Worm (Caenorhabditis elegans) whole organism, L4 larva: ENCODE measurements around the gene inx-11.

Experiments used
- F44E2.7 ChIP-seq: fragments of 200-800 bp; sonication (Bioruptor generic); IDR thresholded peaks from 2 replicates; pipeline ENCODE4 v2.1.2; 2022; ENCODE audit warnings: missing genetic modification characterization, missing compliant biosample characterization
- T26A8.4 ChIP-seq: fragments of 200-800 bp; sonication (Bioruptor generic); IDR thresholded peaks from 2 replicates; pipeline ENCODE4 v1.3.6; 2022; ENCODE audit warnings: missing genetic modification characterization, missing compliant biosample characterization
- ceh-28 ChIP-seq: fragments of 150-350 bp; optimal IDR thresholded peaks from 2 replicates; lab custom pipeline; 2014; ENCODE audit warnings: missing biosample characterization, missing genetic modification reagents, missing genetic modification characterization
- ceh-62 ChIP-seq: sonication (generic microtip); optimal IDR thresholded peaks from 2 replicates; lab custom pipeline; 2017; ENCODE audit warnings: missing biosample characterization, missing genetic modification characterization
- ces-1 ChIP-seq: fragments of 150-350 bp; sonication (generic microtip); optimal IDR thresholded peaks from 4 replicates; lab custom pipeline; 2014; ENCODE audit warnings: missing biosample characterization, missing genetic modification reagents, missing genetic modification characterization
- daf-16 ChIP-seq, 3 experiments: sonication (generic microtip); optimal IDR thresholded peaks; 2 replicates each; lab custom pipeline; 2016 to 2017; ENCODE audit warnings: missing genetic modification characterization in 3 of 3, missing genetic modification reagents in 3 of 3, mild to moderate bottlenecking in 2 of 3, missing compliant biosample characterization in 2 of 3, missing biosample characterization in 1 of 3, moderate library complexity in 1 of 3
- daf-19 ChIP-seq: fragments of 200-800 bp; sonication (Bioruptor generic); conservative IDR thresholded peaks from 2 replicates; pipeline ENCODE4 v1.3.6; 2022; ENCODE audit warnings: missing genetic modification characterization, missing compliant biosample characterization
- dpl-1 ChIP-seq: fragments of 150-350 bp; optimal IDR thresholded peaks from 2 replicates; lab custom pipeline; 2014; ENCODE audit warnings: missing biosample characterization, missing genetic modification reagents, missing genetic modification characterization
- egl-27 ChIP-seq: sonication (generic microtip); optimal IDR thresholded peaks from 3 replicates; lab custom pipeline; 2017; ENCODE audit warnings: missing biosample characterization, missing genetic modification reagents, missing genetic modification characterization
- fkh-10 ChIP-seq: fragments of 150-350 bp; optimal IDR thresholded peaks from 2 replicates; lab custom pipeline; 2014; ENCODE audit warnings: missing biosample characterization, missing genetic modification reagents, missing genetic modification characterization
- fos-1 ChIP-seq: fragments of 150-350 bp; optimal IDR thresholded peaks from 2 replicates; lab custom pipeline; 2014; ENCODE audit warnings: missing biosample characterization, missing genetic modification characterization
- hif-1 ChIP-seq, 2 experiments: sonication (generic microtip); optimal IDR thresholded peaks; 2 replicates each; lab custom pipeline; 2016 to 2017; ENCODE audit warnings: missing compliant biosample characterization in 2 of 2, missing genetic modification characterization in 2 of 2, missing genetic modification reagents in 2 of 2, missing genotype in 2 of 2, mild to moderate bottlenecking in 1 of 2
- hlh-11 ChIP-seq: fragments of 200-800 bp; sonication (Bioruptor generic); optimal IDR thresholded peaks from 2 replicates; lab custom pipeline; 2018; ENCODE audit warnings: mild to moderate bottlenecking, missing genetic modification characterization, missing compliant biosample characterization
- hlh-30 ChIP-seq: sonication (generic microtip); optimal IDR thresholded peaks from 2 replicates; lab custom pipeline; 2017; ENCODE audit warnings: antibody characterized with exemption, mild to moderate bottlenecking, missing genetic modification characterization, missing compliant biosample characterization; ENCODE audit not compliant: insufficient read depth
- hmg-1.1 ChIP-seq: fragments of 200-800 bp; sonication (Bioruptor generic); IDR thresholded peaks from 2 replicates; pipeline ENCODE4 v1.3.6; 2022; ENCODE audit warnings: missing genetic modification reagents, missing genetic modification characterization, missing compliant biosample characterization
- lin-1 ChIP-seq: fragments of 200-800 bp; sonication (Bioruptor generic); IDR thresholded peaks from 2 replicates; pipeline ENCODE4 v1.3.6; 2022; ENCODE audit warnings: missing genetic modification reagents, missing genetic modification characterization, missing compliant biosample characterization
- lin-15B ChIP-seq: fragments of 150-350 bp; sonication (generic microtip); optimal IDR thresholded peaks from 3 replicates; lab custom pipeline; 2014; ENCODE audit warnings: missing biosample characterization, missing genetic modification characterization
- lin-38 ChIP-seq: fragments of 200-800 bp; sonication (Bioruptor generic); IDR thresholded peaks from 2 replicates; pipeline ENCODE4 v1.3.6; 2022; ENCODE audit warnings: missing genetic modification reagents, missing genetic modification characterization, missing compliant biosample characterization
- lin-39 ChIP-seq: fragments of 150-350 bp; optimal IDR thresholded peaks from 2 replicates; lab custom pipeline; 2014; ENCODE audit warnings: missing biosample characterization, missing genetic modification reagents, missing genetic modification characterization
- madf-5 ChIP-seq, 2 experiments: fragments of 200-800 bp; sonication (Bioruptor generic); IDR thresholded peaks; 2 replicates each; pipeline ENCODE4 v1.3.6; 2022; ENCODE audit warnings: missing compliant biosample characterization in 2 of 2, missing genetic modification characterization in 2 of 2
- mdt-29 ChIP-seq: fragments of 200-800 bp; sonication (Bioruptor generic); IDR thresholded peaks from 2 replicates; pipeline ENCODE4 v1.3.6; 2022; ENCODE audit warnings: missing genetic modification reagents, missing genetic modification characterization, missing compliant biosample characterization
- mxl-2 ChIP-seq: fragments of 200-800 bp; sonication (Bioruptor generic); conservative IDR thresholded peaks from 2 replicates; pipeline ENCODE4 v1.3.6; 2022; ENCODE audit warnings: missing genetic modification reagents, missing genetic modification characterization, missing compliant biosample characterization
- nhr-11 ChIP-seq: fragments of 150-350 bp; optimal IDR thresholded peaks from 2 replicates; lab custom pipeline; 2014; ENCODE audit warnings: missing biosample characterization, missing genetic modification characterization
- nhr-111 ChIP-seq: fragments of 200-800 bp; sonication (Bioruptor generic); optimal IDR thresholded peaks from 2 replicates; lab custom pipeline; 2018; ENCODE audit warnings: mild to moderate bottlenecking, missing genetic modification characterization, missing compliant biosample characterization
- nhr-6 ChIP-seq: fragments of 150-350 bp; optimal IDR thresholded peaks from 2 replicates; lab custom pipeline; 2014; ENCODE audit warnings: missing biosample characterization, missing genetic modification characterization
- nhr-76 ChIP-seq: fragments of 150-350 bp; optimal IDR thresholded peaks from 2 replicates; lab custom pipeline; 2014; ENCODE audit warnings: missing biosample characterization, missing genetic modification characterization
- nhr-77 ChIP-seq: fragments of 150-350 bp; optimal IDR thresholded peaks from 2 replicates; lab custom pipeline; 2014; ENCODE audit warnings: missing biosample characterization, missing genetic modification characterization
- set-16 ChIP-seq: fragments of 200-800 bp; sonication (Bioruptor generic); IDR thresholded peaks from 2 replicates; pipeline ENCODE4 v1.3.6; 2022; ENCODE audit warnings: missing genetic modification reagents, missing genetic modification characterization, missing compliant biosample characterization
- snpc-4 ChIP-seq: fragments of 150-350 bp; optimal IDR thresholded peaks from 2 replicates; lab custom pipeline; 2014; ENCODE audit warnings: missing biosample characterization, missing genetic modification characterization
- unc-62 ChIP-seq, 3 experiments: fragments of 150-350 bp in 1 of 3; sonication (generic microtip); optimal IDR thresholded peaks in 2 of 3; peaks in 1 of 3; 1 replicate in 1 of 3; 2 replicates in 2 of 3; lab custom pipeline; 2014 to 2017; ENCODE audit warnings: missing biosample characterization in 3 of 3, missing genetic modification characterization in 3 of 3, missing genetic modification reagents in 3 of 3, missing genotype in 1 of 3
- zag-1 ChIP-seq: fragments of 150-350 bp; optimal IDR thresholded peaks from 2 replicates; lab custom pipeline; 2014; ENCODE audit warnings: missing biosample characterization, missing genetic modification characterization
- ztf-11 ChIP-seq: fragments of 150-350 bp; optimal IDR thresholded peaks from 2 replicates; lab custom pipeline; 2014; ENCODE audit warnings: missing biosample characterization, missing genetic modification characterization

Gene inx-11

DNA sequence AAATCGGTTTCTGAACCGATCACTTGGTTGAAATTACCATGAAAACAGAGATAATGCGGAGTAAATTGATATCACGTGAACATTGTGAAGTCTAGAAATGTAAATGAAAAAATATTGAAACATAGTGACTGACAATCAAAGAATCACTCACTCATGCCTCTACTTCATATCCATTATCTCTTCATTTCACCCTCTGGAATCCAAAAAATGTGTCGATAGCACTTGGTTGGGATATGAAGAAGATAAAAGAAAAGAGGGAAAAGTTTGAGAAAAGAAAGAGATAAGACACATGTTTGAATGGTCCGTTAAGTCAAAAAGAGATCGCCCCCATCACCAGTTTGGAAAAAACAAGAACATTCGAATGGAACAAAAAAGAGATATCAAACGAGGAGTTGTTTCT is 30.7 kb downstream of the inx-11 start:
- peak in 1 of 2 experiments; percentile 78 for TF ChIP-seq unc-62 (GFP tag; optimal IDR thresholded peaks at IDR 0.05 in 1 of 2; lab: Kevin White, UChicago)
- TF ChIP-seq unc-62 (tag; optimal IDR thresholded peaks at IDR 0.05; lab: Kevin White, UChicago) = no peak
- peak; percentile 38 for TF ChIP-seq nhr-11 (tag; lab: Kevin White, UChicago)
- TF ChIP-seq daf-19 (GFP tag; lab: Robert Waterston, UW) = no peak
- TF ChIP-seq mxl-2 (GFP tag; lab: Robert Waterston, UW) = no peak
- no peak for TF ChIP-seq lin-38 (GFP tag; lab: Robert Waterston, UW)
- TF ChIP-seq daf-16 (GFP tag; optimal IDR thresholded peaks at IDR 0.05; lab: Kevin White, UChicago) = peak in 1 of 2 experiments; percentile 14
- no peak for TF ChIP-seq daf-16 (tag; optimal IDR thresholded peaks at IDR 0.05; lab: Kevin White, UChicago)
- no peak for TF ChIP-seq nhr-76 (tag; lab: Kevin White, UChicago)
- TF ChIP-seq hlh-11 = peak; percentile 7
- no peak for TF ChIP-seq lin-15B (tag; lab: Kevin White, UChicago)

DNA sequence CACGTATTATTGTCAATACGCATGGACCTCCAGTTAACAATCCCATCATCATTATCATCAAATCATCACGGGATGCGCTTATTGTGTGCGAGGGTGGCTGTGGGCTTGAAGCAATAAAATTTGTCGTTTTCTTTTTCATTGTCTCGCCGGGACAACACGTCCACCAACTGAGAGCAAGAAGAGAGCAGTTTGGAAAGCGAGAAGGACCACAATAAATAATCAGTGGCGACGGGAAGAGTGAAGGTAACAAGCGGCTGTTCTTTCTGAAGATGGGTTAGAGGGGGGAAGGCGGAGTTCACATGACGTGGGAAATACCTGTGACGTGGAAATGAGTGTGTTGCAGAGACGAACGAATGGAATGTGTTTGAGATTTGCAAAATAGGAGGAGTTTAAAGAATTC is 31.7 kb downstream of the inx-11 start:
- TF ChIP-seq madf-5 (GFP tag; IDR thresholded peaks at IDR 0.05; lab: Robert Waterston, UW) (no peak), lin-1 (GFP tag; lab: Robert Waterston, UW) (no peak), T26A8.4 (GFP tag; lab: Robert Waterston, UW) (no peak), dpl-1 (GFP tag; lab: Kevin White, UChicago) (no peak), nhr-111 (GFP tag; lab: Kevin White, UChicago) (no peak), daf-16 (GFP tag; optimal IDR thresholded peaks at IDR 0.05; lab: Kevin White, UChicago) (peak in 1 of 2 experiments; percentile 93), daf-16 (tag; optimal IDR thresholded peaks at IDR 0.05; lab: Kevin White, UChicago) (no peak), snpc-4 (tag; lab: Kevin White, UChicago) (no peak), hlh-30 (tag; lab: Kevin White, UChicago) (peak; percentile 21), hmg-1.1 (GFP tag; lab: Robert Waterston, UW) (0 out of 2 replicates have a peak, but pooled peaks have one; percentile 28), fos-1 (no peak), hlh-11 (peak; percentile 67), ceh-62 (tag; lab: Kevin White, UChicago) (no peak), mxl-2 (GFP tag; lab: Robert Waterston, UW) (no peak), nhr-11 (tag; lab: Kevin White, UChicago) (peak; percentile 82), hif-1 (tag; optimal IDR thresholded peaks at IDR 0.05; lab: Kevin White, UChicago) (peak in 1 of 2 experiments; percentile 0)

DNA sequence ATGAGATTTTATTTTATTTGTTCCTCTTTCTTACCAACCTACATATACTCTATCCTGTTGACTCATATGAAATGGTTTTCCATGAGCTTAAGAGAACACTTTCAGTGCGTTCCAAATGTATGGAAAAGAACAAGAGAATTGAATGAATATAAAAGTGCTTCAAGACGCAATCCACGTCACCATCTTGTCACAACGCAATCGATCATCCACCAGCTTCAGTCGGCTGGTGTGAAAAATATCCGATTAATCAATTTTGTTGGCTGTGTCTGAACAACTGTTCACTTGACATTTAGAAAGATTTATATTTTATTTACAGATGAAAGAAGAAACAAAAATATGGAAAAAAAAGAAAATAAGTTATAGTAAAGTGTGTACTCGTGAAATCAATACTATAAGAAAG is 36.3 kb downstream of the inx-11 start:
- TF ChIP-seq daf-16 (GFP tag; optimal IDR thresholded peaks at IDR 0.05; lab: Kevin White, UChicago) (peak in 1 of 2 experiments; percentile 89), daf-16 (tag; optimal IDR thresholded peaks at IDR 0.05; lab: Kevin White, UChicago) (no peak), lin-39 (tag; lab: Kevin White, UChicago) (no peak), zag-1 (tag; lab: Kevin White, UChicago) (no peak), hlh-11 (peak; percentile 5), unc-62 (GFP tag; optimal IDR thresholded peaks at IDR 0.05 in 1 of 2; lab: Kevin White, UChicago) (peak in 1 of 2 experiments; percentile 82), unc-62 (tag; optimal IDR thresholded peaks at IDR 0.05; lab: Kevin White, UChicago) (no peak)

DNA sequence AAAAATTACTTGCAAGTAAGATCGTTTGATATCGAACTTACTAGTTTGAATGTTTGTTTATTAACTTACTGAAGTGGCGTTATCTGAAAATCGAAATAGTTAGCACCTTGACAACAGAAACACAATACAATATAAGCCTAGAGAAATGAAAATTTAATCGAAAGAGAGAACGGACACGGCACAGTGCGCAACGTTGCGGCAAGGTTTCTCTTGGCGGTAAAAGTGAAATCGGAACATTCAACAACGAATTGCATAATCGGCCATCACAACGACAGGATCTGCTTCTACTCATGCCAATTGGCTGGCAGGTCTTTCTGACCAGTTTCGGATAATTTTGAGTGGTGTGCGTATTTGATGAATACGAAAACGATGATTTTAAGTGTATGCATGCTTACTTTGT is 38.5 kb downstream of the inx-11 start, which contains the start of gene dyf-4:
Gene dyf-4, minus strand, starts transcription at position 213 of the 400 bp plus-strand sequence.
- no peak for TF ChIP-seq mdt-29
- TF ChIP-seq mxl-2 (GFP tag; lab: Robert Waterston, UW) = no peak
- TF ChIP-seq daf-16 (GFP tag; optimal IDR thresholded peaks at IDR 0.05; lab: Kevin White, UChicago) = no peak
- TF ChIP-seq daf-16 (tag; optimal IDR thresholded peaks at IDR 0.05; lab: Kevin White, UChicago) = no peak
- TF ChIP-seq ceh-28 (tag; lab: Kevin White, UChicago) = no peak
- no peak for TF ChIP-seq fos-1
- TF ChIP-seq nhr-77 (tag; lab: Kevin White, UChicago) = no peak
- TF ChIP-seq lin-1 (GFP tag; lab: Robert Waterston, UW) = no peak
- no peak for TF ChIP-seq fkh-10 (GFP tag; lab: Kevin White, UChicago)
- TF ChIP-seq F44E2.7 = no peak
- TF ChIP-seq ces-1 (GFP tag; lab: Kevin White, UChicago) = no peak
- no peak for TF ChIP-seq nhr-11 (tag; lab: Kevin White, UChicago)
- TF ChIP-seq set-16 (GFP tag; lab: Robert Waterston, UW) = no peak
- TF ChIP-seq hif-1 (tag; optimal IDR thresholded peaks at IDR 0.05; lab: Kevin White, UChicago) = no peak
- TF ChIP-seq ztf-11 (tag; lab: Kevin White, UChicago) = no peak
- no peak for TF ChIP-seq egl-27 (tag; lab: Kevin White, UChicago)
- TF ChIP-seq nhr-6 = no peak
